Fruit fly (Drosophila melanogaster): Measurements from ENCODE around the gene CG9636.

DNA sequence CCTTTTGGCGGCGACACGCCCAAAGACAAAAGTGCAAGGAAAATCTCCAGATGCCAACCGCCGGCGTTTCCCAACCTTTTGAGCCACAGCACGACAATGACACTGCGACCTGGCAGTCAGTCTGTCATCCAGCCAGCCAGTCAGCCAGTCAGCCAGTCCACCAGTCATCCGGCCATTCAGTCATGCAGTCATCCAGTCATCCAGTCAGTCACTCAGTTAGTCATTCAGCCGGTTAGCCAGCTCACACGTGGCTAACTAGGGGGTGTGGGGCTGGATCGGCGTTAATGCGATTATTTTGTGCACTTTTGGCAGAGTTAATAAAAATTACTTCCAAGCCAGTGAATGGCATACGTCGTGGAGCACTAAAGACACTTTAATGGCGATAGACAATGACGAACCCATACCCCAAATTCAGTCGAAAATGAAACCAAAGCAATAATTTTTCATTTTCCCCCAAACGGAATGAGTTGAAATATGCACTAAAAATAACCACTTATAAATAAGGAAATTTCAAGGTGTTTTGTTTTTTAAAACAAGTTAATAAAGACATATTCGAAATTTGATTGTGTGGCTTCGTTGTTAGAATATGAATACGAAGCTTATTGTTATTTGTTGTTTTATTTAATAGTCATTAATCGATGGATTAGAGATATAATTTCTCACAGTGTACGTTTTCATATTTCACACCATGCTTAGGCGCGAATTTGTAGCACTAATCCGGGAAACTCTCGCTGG, 18.7 kb downstream of the CG9636 start:
- TF ChIP-seq grau (tag; optimal IDR thresholded peaks at IDR 0.05) (no peak), al (GFP tag; IDR thresholded peaks at IDR 0.05) (no peak), CG2875 (GFP tag; optimal IDR thresholded peaks at IDR 0.05) (no peak), chif (GFP tag; optimal IDR thresholded peaks at IDR 0.05) (no peak), CG15514 (GFP tag; optimal IDR thresholded peaks at IDR 0.05) (no peak), CG17359 (tag; optimal IDR thresholded peaks at IDR 0.05) (no peak), CG13775 (GFP tag; optimal IDR thresholded peaks at IDR 0.05) (no peak), zfh1 (GFP tag; IDR thresholded peaks at IDR 0.05) (no peak), CG9215 (GFP tag; IDR thresholded peaks at IDR 0.05) (no peak), CG4360 (GFP tag; IDR thresholded peaks at IDR 0.05) (no peak), salm (tag; optimal IDR thresholded peaks at IDR 0.05) (no peak), tx (GFP tag; optimal IDR thresholded peaks at IDR 0.05) (no peak), MESR4 (GFP tag; optimal IDR thresholded peaks at IDR 0.05) (no peak), vfl (GFP tag; optimal IDR thresholded peaks at IDR 0.05) (no peak)

Data from whole organism, embryonic.